Fruit fly (Drosophila melanogaster) whole organism, embryonic: ENCODE measurements around the gene CG43120.
A peak's percentile ranks its signal among the peaks of the same experiment; 100 is the strongest.

Experiments used
- Antp ChIP-seq: fragments of 200-800 bp; sonication (Bioruptor generic); optimal IDR thresholded peaks from 3 replicates; lab custom pipeline; 2016; ENCODE audit warnings: missing biosample characterization, missing genetic modification characterization
- Bgb ChIP-seq: fragments of 200-800 bp; sonication (Bioruptor generic); IDR thresholded peaks from 2 replicates; pipeline ENCODE4 v1.3.6; 2022; ENCODE audit warnings: missing biosample characterization, missing genetic modification characterization; ENCODE audit not compliant: partially characterized antibody
- C15 ChIP-seq: fragments of 200-800 bp; sonication (Bioruptor generic); IDR thresholded peaks from 3 replicates; pipeline ENCODE4 v1.3.6; 2022; ENCODE audit warnings: missing biosample characterization, missing genetic modification characterization
- CG10321 ChIP-seq: fragments of 200-800 bp; sonication (Bioruptor generic); IDR thresholded peaks from 2 replicates; pipeline ENCODE4 v1.3.6; 2022; ENCODE audit warnings: missing biosample characterization, missing genetic modification characterization
- CG12769 ChIP-seq: fragments of 200-800 bp; sonication (Bioruptor generic); optimal IDR thresholded peaks from 2 replicates; lab custom pipeline; 2019; ENCODE audit warnings: missing biosample characterization, mild to moderate bottlenecking, missing genetic modification characterization, moderate library complexity
- CG12942 ChIP-seq: fragments of 200-800 bp; sonication (Bioruptor generic); optimal IDR thresholded peaks from 3 replicates; lab custom pipeline; 2016; ENCODE audit warnings: missing biosample characterization, missing genetic modification characterization
- CG1529 ChIP-seq: fragments of 200-800 bp; sonication (Bioruptor generic); optimal IDR thresholded peaks from 3 replicates; lab custom pipeline; 2018; ENCODE audit warnings: missing biosample characterization, missing genetic modification characterization
- CG16779 ChIP-seq: fragments of 200-800 bp; sonication (Bioruptor generic); IDR thresholded peaks from 2 replicates; pipeline ENCODE4 v1.3.6; 2022; ENCODE audit warnings: missing biosample characterization, missing genetic modification characterization
- CG18476 ChIP-seq: fragments of 200-800 bp; sonication (Bioruptor generic); optimal IDR thresholded peaks from 2 replicates; lab custom pipeline; 2016; ENCODE audit warnings: missing biosample characterization, mild to moderate bottlenecking, missing genetic modification characterization
- CG2199 ChIP-seq: fragments of 200-800 bp; sonication (Bioruptor generic); IDR thresholded peaks from 3 replicates; pipeline ENCODE4 v1.3.6; 2022; ENCODE audit warnings: missing biosample characterization, missing genetic modification characterization
- CG3281 ChIP-seq: fragments of 200-800 bp; sonication (Bioruptor generic); optimal IDR thresholded peaks from 3 replicates; lab custom pipeline; 2017; ENCODE audit warnings: missing biosample characterization, mild to moderate bottlenecking, missing genetic modification characterization
- CG34224 ChIP-seq: fragments of 200-800 bp; sonication (Bioruptor generic); IDR thresholded peaks from 3 replicates; pipeline ENCODE4 v1.3.6; 2022; ENCODE audit warnings: missing biosample characterization, missing genetic modification characterization; ENCODE audit not compliant: partially characterized antibody
- CG34376 ChIP-seq: fragments of 200-800 bp; sonication (Bioruptor generic); optimal IDR thresholded peaks from 2 replicates; lab custom pipeline; 2018; ENCODE audit warnings: missing biosample characterization, mild to moderate bottlenecking, missing genetic modification characterization
- CG4328 ChIP-seq: fragments of 200-800 bp; sonication (Bioruptor generic); optimal IDR thresholded peaks from 3 replicates; lab custom pipeline; 2017; ENCODE audit warnings: missing biosample characterization, missing genetic modification reagents, missing genetic modification characterization
- CG5180 ChIP-seq: fragments of 200-800 bp; sonication (Bioruptor generic); optimal IDR thresholded peaks from 3 replicates; lab custom pipeline; 2017; ENCODE audit warnings: missing biosample characterization, missing genetic modification characterization, mild to moderate bottlenecking, moderate library complexity, missing genetic modification reagents
- CG6175 ChIP-seq: fragments of 200-800 bp; sonication (Bioruptor generic); IDR thresholded peaks from 3 replicates; pipeline ENCODE4 v1.3.6; 2022; ENCODE audit warnings: missing biosample characterization, missing genetic modification characterization
- CG6683 ChIP-seq: fragments of 200-800 bp; sonication (Bioruptor generic); optimal IDR thresholded peaks from 2 replicates; lab custom pipeline; 2017; ENCODE audit warnings: missing biosample characterization, mild to moderate bottlenecking, missing genetic modification characterization, missing genetic modification reagents
- CG6791 ChIP-seq: fragments of 200-800 bp; sonication (Bioruptor generic); IDR thresholded peaks from 3 replicates; pipeline ENCODE4 v1.3.6; 2022; ENCODE audit warnings: missing biosample characterization, missing genetic modification characterization; ENCODE audit not compliant: partially characterized antibody
- CG7556 ChIP-seq: fragments of 200-800 bp; sonication (Bioruptor generic); optimal IDR thresholded peaks from 2 replicates; lab custom pipeline; 2017; ENCODE audit warnings: missing biosample characterization, mild to moderate bottlenecking, missing genetic modification characterization
- CG8290 ChIP-seq, 3 experiments: fragments of 200-800 bp; sonication (Bioruptor generic); optimal IDR thresholded peaks; 2 replicates each; lab custom pipeline; 2016 to 2019; ENCODE audit warnings: missing biosample characterization in 3 of 3, missing genetic modification characterization in 3 of 3, mild to moderate bottlenecking in 2 of 3, moderate library complexity in 1 of 3
- Dek ChIP-seq: fragments of 200-800 bp; sonication (Bioruptor generic); optimal IDR thresholded peaks from 3 replicates; lab custom pipeline; 2019; ENCODE audit warnings: missing biosample characterization, mild to moderate bottlenecking, missing genetic modification characterization, moderate library complexity
- E2f2 ChIP-seq: fragments of 200-800 bp; sonication (Bioruptor generic); IDR thresholded peaks from 2 replicates; pipeline ENCODE4 v1.3.6; 2022; ENCODE audit warnings: missing biosample characterization, missing genetic modification characterization
- HLH4C ChIP-seq: fragments of 200-800 bp; sonication (Bioruptor generic); IDR thresholded peaks from 3 replicates; pipeline ENCODE4 v1.3.6; 2022; ENCODE audit warnings: missing biosample characterization, missing genetic modification characterization; ENCODE audit not compliant: partially characterized antibody
- HLHmδ ChIP-seq: fragments of 200-800 bp; sonication (Bioruptor generic); optimal IDR thresholded peaks from 2 replicates; lab custom pipeline; 2018; ENCODE audit warnings: missing biosample characterization, mild to moderate bottlenecking, missing genetic modification characterization, moderate library complexity
- HmgZ ChIP-seq: fragments of 200-800 bp; sonication (Bioruptor generic); optimal IDR thresholded peaks from 2 replicates; lab custom pipeline; 2018; ENCODE audit warnings: missing biosample characterization, mild to moderate bottlenecking, missing genetic modification characterization
- Lhr ChIP-seq: fragments of 200-800 bp; sonication (Bioruptor generic); optimal IDR thresholded peaks from 3 replicates; lab custom pipeline; 2017; ENCODE audit warnings: mild to moderate bottlenecking, missing biosample characterization, missing genetic modification reagents, missing genetic modification characterization
- NK7.1 ChIP-seq: fragments of 200-800 bp; sonication (Bioruptor generic); optimal IDR thresholded peaks from 3 replicates; lab custom pipeline; 2016; ENCODE audit warnings: missing biosample characterization, missing genetic modification characterization
- Ravus ChIP-seq: fragments of 200-800 bp; sonication (Bioruptor generic); IDR thresholded peaks from 2 replicates; pipeline ENCODE4 v1.3.6; 2022; ENCODE audit warnings: missing biosample characterization, missing genetic modification characterization
- Side ChIP-seq: fragments of 200-800 bp; sonication (Bioruptor generic); optimal IDR thresholded peaks from 2 replicates; lab custom pipeline; 2016; ENCODE audit warnings: missing biosample characterization, missing genetic modification characterization
- Sin3A ChIP-seq: fragments of >200 bp; optimal IDR thresholded peaks from 2 replicates; lab custom pipeline; 2018
- Trl ChIP-seq, 3 experiments: fragments of >200 bp in 2 of 3; fragments of 200-800 bp in 1 of 3; sonication (Bioruptor generic) in 1 of 3; optimal IDR thresholded peaks; 2 replicates in 1 of 3; 3 replicates in 2 of 3; lab custom pipeline; 2016 to 2017; ENCODE audit warnings: missing biosample characterization in 1 of 3, missing genetic modification characterization in 1 of 3
- ara ChIP-seq: fragments of 200-800 bp; sonication (Bioruptor generic); IDR thresholded peaks from 2 replicates; pipeline ENCODE4 v1.3.6; 2022; ENCODE audit warnings: missing biosample characterization, missing genetic modification characterization
- chinmo ChIP-seq: fragments of 200-800 bp; sonication (Bioruptor generic); IDR thresholded peaks from 4 replicates; pipeline ENCODE4 v1.3.6; 2022; ENCODE audit warnings: missing biosample characterization, missing genetic modification characterization; ENCODE audit not compliant: partially characterized antibody
- chn ChIP-seq: fragments of 200-800 bp; sonication (Bioruptor generic); optimal IDR thresholded peaks from 2 replicates; lab custom pipeline; 2016; ENCODE audit warnings: missing biosample characterization, missing genetic modification characterization
- dimm ChIP-seq: fragments of 200-800 bp; sonication (Bioruptor generic); IDR thresholded peaks from 2 replicates; pipeline ENCODE4 v1.3.6; 2022; ENCODE audit warnings: missing biosample characterization, missing genetic modification characterization
- disco-r ChIP-seq: fragments of 200-800 bp; sonication (Bioruptor generic); optimal IDR thresholded peaks from 2 replicates; lab custom pipeline; 2016; ENCODE audit warnings: missing biosample characterization, missing genetic modification characterization
- hbn ChIP-seq: fragments of 200-800 bp; sonication (Bioruptor generic); IDR thresholded peaks from 2 replicates; pipeline ENCODE4 v1.3.6; 2022; ENCODE audit warnings: missing biosample characterization, missing genetic modification characterization; ENCODE audit not compliant: partially characterized antibody
- onecut ChIP-seq: fragments of 200-800 bp; sonication (Bioruptor generic); IDR thresholded peaks from 2 replicates; pipeline ENCODE4 v1.3.6; 2022; ENCODE audit warnings: missing biosample characterization, missing genetic modification characterization
- prd ChIP-seq, 3 experiments: fragments of >200 bp in 2 of 3; fragments of 200-800 bp in 1 of 3; sonication (Bioruptor generic) in 1 of 3; optimal IDR thresholded peaks in 2 of 3; IDR thresholded peaks in 1 of 3; 2 replicates in 2 of 3; 3 replicates in 1 of 3; pipeline versions ENCODE4 v1.3.6 to Lab custom; 2017 to 2022; ENCODE audit warnings: missing biosample characterization in 1 of 3, missing genetic modification characterization in 1 of 3
- pros ChIP-seq: fragments of 200-800 bp; sonication (Bioruptor generic); optimal IDR thresholded peaks from 3 replicates; lab custom pipeline; 2019; ENCODE audit warnings: missing biosample characterization, mild to moderate bottlenecking, missing genetic modification characterization, moderate library complexity
- rib ChIP-seq: fragments of 200-800 bp; sonication (Bioruptor generic); IDR thresholded peaks from 2 replicates; pipeline ENCODE4 v1.3.6; 2022; ENCODE audit warnings: missing biosample characterization, missing genetic modification characterization
- sens ChIP-seq: fragments of 200-800 bp; sonication (Bioruptor generic); peaks from one replicate; lab custom pipeline; 2016; ENCODE audit warnings: missing biosample characterization, missing genetic modification characterization
- stc ChIP-seq: fragments of 200-800 bp; sonication (Bioruptor generic); IDR thresholded peaks from 2 replicates; pipeline ENCODE4 v1.3.6; 2022; ENCODE audit warnings: missing biosample characterization, missing genetic modification characterization
- trem ChIP-seq: fragments of 200-800 bp; optimal IDR thresholded peaks from 3 replicates; lab custom pipeline; 2019; ENCODE audit warnings: missing biosample characterization, mild to moderate bottlenecking, missing genetic modification characterization, moderate library complexity
- wdn ChIP-seq: fragments of 200-800 bp; sonication (Bioruptor generic); IDR thresholded peaks from 2 replicates; pipeline ENCODE4 v1.3.6; 2022; ENCODE audit warnings: missing biosample characterization, missing genetic modification characterization
- zen ChIP-seq: fragments of 200-800 bp; sonication (Bioruptor generic); optimal IDR thresholded peaks from 3 replicates; lab custom pipeline; 2018; ENCODE audit warnings: missing biosample characterization, mild to moderate bottlenecking, missing genetic modification characterization, moderate library complexity
- zfh1 ChIP-seq: fragments of 200-800 bp; sonication (Bioruptor generic); IDR thresholded peaks from 3 replicates; pipeline ENCODE4 v1.3.6; 2022; ENCODE audit warnings: missing biosample characterization, missing genetic modification characterization

Gene CG43120

dm6 chr3L:14423638-14424037 is 41.9 kb downstream of the CG43120 start (continued):
- TF ChIP-seq pros (GFP tag; lab: Kevin White, UChicago), result peak; percentile 48
- TF ChIP-seq dimm, result no peak
- TF ChIP-seq Side (GFP tag; lab: Kevin White, UChicago), result no peak
- no peak for TF ChIP-seq Dek (tag; lab: Kevin White, UChicago)
- TF ChIP-seq HLH4C (GFP tag; lab: Robert Waterston, UW), result no peak
- no peak for TF ChIP-seq CG10321 (GFP tag; lab: Robert Waterston, UW)

dm6 chr3L:14425076-14425475 is 43.4 kb downstream of the CG43120 start:
- TF ChIP-seq trem (tag; lab: Kevin White, UChicago) (no peak), HmgZ (tag; lab: Kevin White, UChicago) (no peak), CG7556 (GFP tag; lab: Kevin White, UChicago) (no peak), rib (GFP tag; lab: Robert Waterston, UW) (no peak), CG6683 (GFP tag; lab: Kevin White, UChicago) (no peak), CG34224 (GFP tag; lab: Robert Waterston, UW) (no peak), Antp (GFP tag; lab: Kevin White, UChicago) (no peak), chn (GFP tag; lab: Kevin White, UChicago) (no peak), disco-r (no peak), CG6175 (GFP tag; lab: Robert Waterston, UW) (no peak), onecut (no peak), CG4328 (GFP tag; lab: Kevin White, UChicago) (no peak), CG16779 (GFP tag; lab: Robert Waterston, UW) (no peak), hbn (GFP tag; lab: Robert Waterston, UW) (no peak), E2f2 (GFP tag; lab: Robert Waterston, UW) (no peak), prd (optimal IDR thresholded peaks at IDR 0.05; lab: Kevin White, UChicago) (no peak), prd (GFP tag; IDR thresholded peaks at IDR 0.05; lab: Robert Waterston, UW) (no peak), CG6791 (GFP tag; lab: Robert Waterston, UW) (no peak), HLHmδ (GFP tag; lab: Kevin White, UChicago) (no peak), CG34376 (GFP tag; lab: Kevin White, UChicago) (no peak)

- TF ChIP-seq CG12942 (GFP tag; lab: Kevin White, UChicago), result no peak
- peak; percentile 2 to 36 for TF ChIP-seq Trl (optimal IDR thresholded peaks at IDR 0.05; lab: Kevin White, UChicago)
- no peak for TF ChIP-seq Trl (GFP tag; optimal IDR thresholded peaks at IDR 0.05; lab: Kevin White, UChicago)
- TF ChIP-seq stc (GFP tag; lab: Robert Waterston, UW), result no peak
- no peak for TF ChIP-seq C15 (GFP tag; lab: Robert Waterston, UW)
- no peak for TF ChIP-seq Sin3A (lab: Kevin White, UChicago)
- no peak for TF ChIP-seq CG8290 (GFP tag; optimal IDR thresholded peaks at IDR 0.05; lab: Kevin White, UChicago)
- TF ChIP-seq CG8290 (tag; optimal IDR thresholded peaks at IDR 0.05; lab: Kevin White, UChicago), result peak in 1 of 2 experiments; percentile 72
- TF ChIP-seq CG12769 (tag; lab: Kevin White, UChicago), result peak; percentile 38
- no peak for TF ChIP-seq zen (tag; lab: Kevin White, UChicago)
- no peak for TF ChIP-seq CG1529
- peak; percentile 19; the same call in 1 of the 2 replicates for TF ChIP-seq wdn (GFP tag; lab: Robert Waterston, UW)
- TF ChIP-seq CG2199 (GFP tag; lab: Robert Waterston, UW), result 0 out of 3 replicates have a peak, but pooled peaks have one; percentile 46
- 0 out of 3 replicates have a peak, but pooled peaks have one; percentile 28 for TF ChIP-seq zfh1 (GFP tag; lab: Robert Waterston, UW)
- TF ChIP-seq NK7.1 (GFP tag; lab: Kevin White, UChicago), result no peak
- no peak for TF ChIP-seq CG3281 (GFP tag; lab: Kevin White, UChicago)
- TF ChIP-seq ara (GFP tag; lab: Robert Waterston, UW), result no peak
- peak; percentile 66 for TF ChIP-seq sens
- TF ChIP-seq CG18476 (GFP tag; lab: Kevin White, UChicago), result no peak
- no peak for TF ChIP-seq Lhr (GFP tag; lab: Kevin White, UChicago)
- peak; percentile 32; the same call in 1 of the 2 replicates for TF ChIP-seq Bgb (GFP tag; lab: Robert Waterston, UW)
- no peak for TF ChIP-seq Ravus (GFP tag; lab: Robert Waterston, UW)
- TF ChIP-seq CG5180, result peak; percentile 96
- peak; percentile 94; the same call in 3 of the 4 replicates for TF ChIP-seq chinmo (GFP tag; lab: Robert Waterston, UW)
Observed at dm6 chr3L:14427292-14427729, 45.6 kb downstream of the CG43120 start.
